Worm (Caenorhabditis elegans) whole organism, late embryonic: ENCODE data around the gene lab-2.

ENCODE experiments used
- K09A11.1 ChIP-seq: sonication (generic microtip); optimal IDR thresholded peaks from 2 replicates; lab custom pipeline; 2017; ENCODE audit warnings: antibody characterized with exemption, mild to moderate bottlenecking, missing genetic modification characterization, missing compliant biosample characterization; ENCODE audit not compliant: insufficient read depth
- ceh-18 ChIP-seq: sonication (generic microtip); optimal IDR thresholded peaks from 2 replicates; lab custom pipeline; 2016; ENCODE audit warnings: missing genetic modification characterization, missing compliant biosample characterization
- fkh-6 ChIP-seq: sonication (generic microtip); optimal IDR thresholded peaks from 2 replicates; lab custom pipeline; 2016; ENCODE audit warnings: missing genetic modification characterization, missing compliant biosample characterization
- hlh-30 ChIP-seq: sonication (generic microtip); optimal IDR thresholded peaks from 2 replicates; lab custom pipeline; 2017; ENCODE audit warnings: antibody characterized with exemption, missing genetic modification characterization, missing compliant biosample characterization; ENCODE audit not compliant: insufficient read depth
- nhr-11 ChIP-seq: fragments of 150-350 bp; optimal IDR thresholded peaks from 2 replicates; lab custom pipeline; 2014; ENCODE audit warnings: missing biosample characterization, missing genetic modification characterization
- npax-4 ChIP-seq: sonication (generic microtip); optimal IDR thresholded peaks from 2 replicates; lab custom pipeline; 2016; ENCODE audit warnings: missing genetic modification characterization, missing compliant biosample characterization
- pha-4 ChIP-seq: fragments of 150-350 bp; optimal IDR thresholded peaks from 2 replicates; lab custom pipeline; 2018; ENCODE audit warnings: missing biosample characterization, missing genetic modification reagents, missing genetic modification characterization
- sox-4 ChIP-seq: sonication (generic microtip); optimal IDR thresholded peaks from 2 replicates; lab custom pipeline; 2017; ENCODE audit warnings: mild to moderate bottlenecking, missing genetic modification characterization, inconsistent platforms, missing compliant biosample characterization
- unc-55 ChIP-seq: sonication (generic microtip); optimal IDR thresholded peaks from 2 replicates; lab custom pipeline; 2017; ENCODE audit warnings: missing biosample characterization, missing genetic modification reagents, missing genetic modification characterization

- TF ChIP-seq unc-55 (GFP tag; lab: Kevin White, UChicago) (no peak), pha-4 (no peak), fkh-6 (tag; lab: Kevin White, UChicago) (no peak), hlh-30 (no peak), K09A11.1 (tag; lab: Kevin White, UChicago) (no peak), nhr-11 (tag; lab: Kevin White, UChicago) (no peak), ceh-18 (tag; lab: Kevin White, UChicago) (no peak), npax-4 (tag; lab: Kevin White, UChicago) (no peak), sox-4 (tag; lab: Kevin White, UChicago) (no peak)
Observed at ce11 chrIII:7304961-7305648, 24.3 kb downstream of the lab-2 start.
